Fruit fly (Drosophila melanogaster): ENCODE data around the gene CG5854.

The CG5854 gene

DNA sequence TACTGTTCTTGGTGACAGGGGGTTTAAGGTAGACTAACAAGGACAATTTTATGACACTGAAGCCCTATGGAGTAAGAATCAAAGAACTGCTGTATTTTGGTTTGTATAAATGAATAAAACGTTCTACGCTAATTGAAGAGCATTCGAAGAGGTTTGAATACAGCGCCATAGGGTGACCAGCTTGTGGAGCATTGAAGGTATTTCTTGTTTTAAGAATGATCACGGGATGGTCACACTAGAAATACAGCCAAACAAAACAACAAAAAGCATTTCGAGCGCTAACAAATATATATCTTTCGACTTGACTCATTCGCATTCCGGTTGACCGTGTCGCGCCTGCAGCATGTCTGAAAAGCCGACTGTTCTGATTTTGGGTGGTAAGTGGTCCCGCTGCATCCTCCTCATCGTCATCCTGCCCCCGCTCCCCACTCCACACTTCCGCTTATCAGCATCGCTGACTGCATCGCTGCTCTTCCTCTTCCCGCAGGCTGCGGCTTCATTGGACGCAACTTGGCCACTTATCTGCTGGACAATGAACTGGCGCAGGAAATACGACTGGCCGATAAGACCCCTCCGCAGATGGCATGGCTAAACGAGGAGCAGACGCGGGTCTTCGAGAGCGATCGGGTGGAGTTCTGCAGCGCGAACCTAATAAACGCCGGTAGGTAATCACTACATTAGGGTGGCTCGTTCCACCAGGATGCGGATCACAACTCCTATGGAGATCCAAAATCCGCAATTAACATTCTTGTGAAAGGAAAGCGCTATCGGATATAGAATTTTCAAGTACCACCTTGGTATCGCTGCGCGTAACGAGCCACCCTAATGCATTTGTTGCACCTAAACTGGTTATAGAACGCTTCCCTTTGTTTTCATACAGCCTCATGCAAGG, at the start of gene CG5854 (continued):
- TF ChIP-seq wek (GFP tag; optimal IDR thresholded peaks at IDR 0.05) (peak; percentile 42), CG8388 (GFP tag; optimal IDR thresholded peaks at IDR 0.05) (peak; percentile 78), stwl (tag; optimal IDR thresholded peaks at IDR 0.05) (peak; percentile 36), TFAM (GFP tag; optimal IDR thresholded peaks at IDR 0.05) (no peak), CG4730 (GFP tag; IDR thresholded peaks at IDR 0.05) (peak; percentile 40; the same call in 1 of the 2 replicates), dysf (GFP tag; IDR thresholded peaks at IDR 0.05) (peak; percentile 80), D19A (tag; optimal IDR thresholded peaks at IDR 0.05) (peak; percentile 51), gfzf (GFP tag; optimal IDR thresholded peaks at IDR 0.05) (peak; percentile 90), YL-1 (GFP tag; optimal IDR thresholded peaks at IDR 0.05) (peak; percentile 65), CG14014 (GFP tag; IDR thresholded peaks at IDR 0.05) (peak; percentile 66; the same call in 1 of the 2 replicates), ems (GFP tag; optimal IDR thresholded peaks at IDR 0.05) (peak; percentile 78), pita (GFP tag; optimal IDR thresholded peaks at IDR 0.05) (no peak), fd3F (GFP tag; optimal IDR thresholded peaks at IDR 0.05) (peak; percentile 21), CG6175 (GFP tag; IDR thresholded peaks at IDR 0.05) (no peak), Spps (tag; optimal IDR thresholded peaks at IDR 0.05) (peak; percentile 29), vfl (GFP tag; optimal IDR thresholded peaks at IDR 0.05) (peak; percentile 1), chm (GFP tag; IDR thresholded peaks at IDR 0.05) (peak; percentile 89), sens (GFP tag) (peak; percentile 96), CG10209 (GFP tag; optimal IDR thresholded peaks at IDR 0.05) (peak; percentile 68), Dip2 (GFP tag; IDR thresholded peaks at IDR 0.05) (no peak), bigmax (GFP tag; optimal IDR thresholded peaks at IDR 0.05) (peak; percentile 93), bcd (GFP tag; optimal IDR thresholded peaks at IDR 0.05) (peak; percentile 59), CG1233 (GFP tag; optimal IDR thresholded peaks at IDR 0.05) (peak; percentile 66), dpn (GFP tag; optimal IDR thresholded peaks at IDR 0.05) (peak; percentile 54 to 85), Lpt (GFP tag; optimal IDR thresholded peaks at IDR 0.05) (no peak), gsb (GFP tag; IDR thresholded peaks at IDR 0.05) (peak; percentile 33; the same call in 1 of the 2 replicates), CG2129 (GFP tag; IDR thresholded peaks at IDR 0.05; ENCODE audit: partially characterized antibody) (no peak), CG11695 (GFP tag; IDR thresholded peaks at IDR 0.05) (peak; percentile 81), jigr1 (GFP tag; IDR thresholded peaks at IDR 0.05) (no peak), CG16863 (GFP tag; optimal IDR thresholded peaks at IDR 0.05) (peak; percentile 86), CG33557 (GFP tag; optimal IDR thresholded peaks at IDR 0.05) (peak; percentile 44), CG6254 (GFP tag; optimal IDR thresholded peaks at IDR 0.05) (peak; percentile 70), BEAF-32 (GFP tag; optimal IDR thresholded peaks at IDR 0.05) (peak; percentile 52), eve (GFP tag; optimal IDR thresholded peaks at IDR 0.05) (no peak), gce (GFP tag; IDR thresholded peaks at IDR 0.05) (peak; percentile 75), CG3407 (GFP tag; optimal IDR thresholded peaks at IDR 0.05) (peak; percentile 74), en (GFP tag; optimal IDR thresholded peaks at IDR 0.05) (peak; percentile 50), zf30C (GFP tag; optimal IDR thresholded peaks at IDR 0.05) (no peak), CG1602 (GFP tag; optimal IDR thresholded peaks at IDR 0.05) (peak; percentile 39), CG10366 (GFP tag; IDR thresholded peaks at IDR 0.05) (peak; percentile 49), oc (tag; optimal IDR thresholded peaks at IDR 0.05) (peak; percentile 71), nom (GFP tag; optimal IDR thresholded peaks at IDR 0.05) (peak; percentile 95), CG6272 (GFP tag; IDR thresholded peaks at IDR 0.05) (0 out of 2 replicates have a peak, but pooled peaks have one; percentile 42), CG9797 (GFP tag; optimal IDR thresholded peaks at IDR 0.05) (peak; percentile 75), MBD-R2 (GFP tag; IDR thresholded peaks at IDR 0.05) (peak; percentile 57; the same call in 1 of the 2 replicates), fd96Cb (tag; optimal IDR thresholded peaks at IDR 0.05) (peak; percentile 69), CG18764 (GFP tag; optimal IDR thresholded peaks at IDR 0.05) (peak; percentile 45), yki (optimal IDR thresholded peaks at IDR 0.05) (no peak), her (GFP tag; optimal IDR thresholded peaks at IDR 0.05) (peak; percentile 65)
